Worm (Caenorhabditis elegans): Measurements from ENCODE around the gene cfap-36.

The cfap-36 gene

DNA sequence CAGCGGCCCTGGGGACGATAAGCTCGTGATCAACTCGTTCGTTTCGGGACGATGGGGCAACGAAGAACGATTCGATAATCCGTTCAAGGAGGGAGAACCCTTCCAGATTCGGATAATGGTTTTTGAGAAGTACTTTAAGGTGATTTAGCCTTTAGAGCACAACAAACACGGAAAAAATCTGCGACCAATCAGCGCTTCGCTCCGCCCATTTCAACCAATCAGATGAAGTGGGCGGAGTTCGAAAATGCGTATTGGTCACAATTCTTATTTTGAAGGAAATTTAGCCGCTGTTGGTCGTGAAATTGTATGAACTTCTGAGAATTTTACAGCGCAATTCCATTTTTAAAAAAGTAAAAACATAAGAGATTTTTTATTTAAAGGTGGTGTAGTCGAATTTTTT, 34.8 kb upstream of the cfap-36 start:
- TF ChIP-seq efl-1 (optimal IDR thresholded peaks at IDR 0.05) (no peak), efl-1 (GFP tag; optimal IDR thresholded peaks at IDR 0.05 in 1 of 2) (peak in 1 of 2 experiments; percentile 40), irx-1 (tag; optimal IDR thresholded peaks at IDR 0.05) (no peak), mab-9 (GFP tag; IDR thresholded peaks at IDR 0.05) (0 out of 2 replicates have a peak, but pooled peaks have one; percentile 19)

DNA sequence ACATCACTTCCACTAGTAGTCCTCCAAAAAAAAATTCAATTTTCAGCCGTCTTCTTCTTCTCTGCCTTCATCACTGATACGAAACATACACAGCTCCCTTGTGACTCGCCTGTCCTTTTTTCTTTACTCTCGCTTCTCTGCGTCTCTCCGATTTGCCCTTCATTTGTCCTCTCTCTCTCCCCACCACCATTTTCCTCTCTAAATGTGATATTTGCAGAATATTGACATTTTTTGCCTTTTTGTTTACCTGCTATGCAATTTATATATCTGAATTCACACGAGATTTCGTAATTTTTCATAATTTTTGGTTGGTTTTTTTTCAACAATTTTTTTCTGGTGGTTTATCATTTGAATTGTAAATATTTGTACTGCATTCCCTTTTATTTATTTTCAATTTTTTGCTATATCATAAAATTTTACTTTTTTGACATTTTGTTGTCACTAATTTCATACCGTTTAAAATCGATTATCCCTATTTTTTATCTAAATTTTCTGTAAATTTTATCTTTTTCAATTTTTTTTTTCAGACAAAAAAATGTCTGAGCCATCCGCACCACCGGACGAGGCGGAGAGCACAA, 31.9 kb upstream of the cfap-36 start, which contains the start of gene lec-12:
Gene lec-12, plus strand, starts transcription at position 528 of the 578 bp plus-strand sequence.
- no peak for TF ChIP-seq xbp-1 (tag; optimal IDR thresholded peaks at IDR 0.05)
- TF ChIP-seq vab-15 (tag; optimal IDR thresholded peaks at IDR 0.05): no peak
- no peak for TF ChIP-seq mab-9 (GFP tag; IDR thresholded peaks at IDR 0.05)
- TF ChIP-seq lin-35 (GFP tag; optimal IDR thresholded peaks at IDR 0.05): no peak
- TF ChIP-seq snu-23 (GFP tag; optimal IDR thresholded peaks at IDR 0.05): peak; percentile 21
- no peak for TF ChIP-seq zag-1 (tag; optimal IDR thresholded peaks at IDR 0.05)
- TF ChIP-seq nhr-90 (tag; optimal IDR thresholded peaks at IDR 0.05; ENCODE audit: poor library complexity): no peak
- peak; percentile 15 for TF ChIP-seq mep-1 (tag; optimal IDR thresholded peaks at IDR 0.05)
- no peak for TF ChIP-seq mef-2 (tag; optimal IDR thresholded peaks at IDR 0.05)
- peak; percentile 24 for TF ChIP-seq nhr-20 (tag; optimal IDR thresholded peaks at IDR 0.05)
- TF ChIP-seq skn-1 (tag; optimal IDR thresholded peaks at IDR 0.05): peak; percentile 11
- no peak for TF ChIP-seq unc-62 (GFP tag; optimal IDR thresholded peaks at IDR 0.05)
- TF ChIP-seq nhr-77 (tag; optimal IDR thresholded peaks at IDR 0.05): no peak
- TF ChIP-seq lsy-2 (tag; optimal IDR thresholded peaks at IDR 0.05): peak in 1 of 2 experiments; percentile 10
- TF ChIP-seq zip-4 (GFP tag; optimal IDR thresholded peaks at IDR 0.05): no peak
- no peak for TF ChIP-seq lin-14 (GFP tag; optimal IDR thresholded peaks at IDR 0.05)
- no peak for TF ChIP-seq tbx-2 (tag; optimal IDR thresholded peaks at IDR 0.05)
- peak; percentile 25 for TF ChIP-seq nhr-71 (tag; optimal IDR thresholded peaks at IDR 0.05)
- TF ChIP-seq nhr-47 (tag; optimal IDR thresholded peaks at IDR 0.05): peak; percentile 16
- no peak for TF ChIP-seq egl-27 (tag; optimal IDR thresholded peaks at IDR 0.05)
- TF ChIP-seq efl-1 (optimal IDR thresholded peaks at IDR 0.05): no peak
- TF ChIP-seq efl-1 (GFP tag; optimal IDR thresholded peaks at IDR 0.05 in 1 of 2): peak in 1 of 2 experiments; percentile 8
- TF ChIP-seq pqm-1 (tag; optimal IDR thresholded peaks at IDR 0.05): no peak
- no peak for TF ChIP-seq sptf-1 (tag; optimal IDR thresholded peaks at IDR 0.05)
- TF ChIP-seq irx-1 (tag; optimal IDR thresholded peaks at IDR 0.05): peak; percentile 14
- TF ChIP-seq fkh-8 (tag; optimal IDR thresholded peaks at IDR 0.05): peak; percentile 8

DNA sequence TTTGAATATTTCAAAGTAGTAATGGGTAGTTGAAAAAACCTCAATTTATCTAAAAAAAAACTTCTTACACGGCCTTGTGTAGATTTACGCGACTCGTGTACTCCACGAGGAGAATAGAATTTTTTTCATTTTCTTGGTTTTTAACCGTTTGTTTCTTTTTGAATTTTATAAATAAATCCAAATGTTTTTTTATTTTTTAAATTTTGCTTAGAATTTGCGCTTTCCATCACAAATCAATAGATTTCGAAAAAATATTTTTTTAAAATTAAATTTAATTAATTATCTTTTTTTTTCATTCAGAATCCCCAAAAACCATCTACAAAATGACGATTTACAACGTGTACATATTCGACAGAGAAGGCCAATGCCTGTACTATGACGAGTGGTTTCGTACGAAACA, 29.3 kb upstream of the cfap-36 start, which contains the start of gene trpp-1:
Gene trpp-1, plus strand, starts transcription at position 301 of the 400 bp plus-strand sequence.
- TF ChIP-seq alr-1 (tag; optimal IDR thresholded peaks at IDR 0.05; ENCODE audit: borderline replicate concordance) (no peak), nhr-85 (tag) (peak; percentile 20)

DNA sequence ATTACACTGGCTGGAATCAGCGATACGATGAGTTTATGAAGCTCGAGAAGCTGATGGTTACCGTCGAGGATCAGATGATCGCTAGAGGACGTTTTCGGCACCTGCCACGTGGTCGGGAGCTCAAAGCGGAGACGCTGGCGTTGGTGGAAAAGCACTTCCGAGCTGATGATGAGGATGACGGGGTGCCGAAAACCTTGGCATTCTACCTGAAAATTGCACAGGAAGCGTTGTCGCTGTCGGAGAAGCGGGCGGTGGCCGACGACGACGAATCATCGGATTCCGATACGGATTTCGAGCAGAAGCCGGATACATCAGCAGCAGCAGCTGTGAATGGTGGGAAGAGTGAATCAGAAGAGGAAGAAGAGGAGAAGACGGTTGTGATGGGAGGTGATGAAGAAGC, 22.8 kb upstream of the cfap-36 start:
- no peak for TF ChIP-seq unc-98 (GFP tag; IDR thresholded peaks at IDR 0.05)
- no peak for TF ChIP-seq isw-1 (GFP tag; IDR thresholded peaks at IDR 0.05)
- TF ChIP-seq nhr-77 (tag; optimal IDR thresholded peaks at IDR 0.05): no peak
- no peak for TF ChIP-seq egl-27 (tag; optimal IDR thresholded peaks at IDR 0.05)
- TF ChIP-seq zip-4 (GFP tag; optimal IDR thresholded peaks at IDR 0.05): no peak
- no peak for TF ChIP-seq blmp-1 (tag; optimal IDR thresholded peaks at IDR 0.05)
- no peak for TF ChIP-seq nhr-90 (tag; optimal IDR thresholded peaks at IDR 0.05; ENCODE audit: poor library complexity)
- no peak for TF ChIP-seq C04F5.9 (tag; optimal IDR thresholded peaks at IDR 0.05)
- no peak for TF ChIP-seq nhr-11 (tag; optimal IDR thresholded peaks at IDR 0.05)
- TF ChIP-seq unc-30 (tag; optimal IDR thresholded peaks at IDR 0.05): no peak
- TF ChIP-seq unc-62 (GFP tag; optimal IDR thresholded peaks at IDR 0.05): no peak

DNA sequence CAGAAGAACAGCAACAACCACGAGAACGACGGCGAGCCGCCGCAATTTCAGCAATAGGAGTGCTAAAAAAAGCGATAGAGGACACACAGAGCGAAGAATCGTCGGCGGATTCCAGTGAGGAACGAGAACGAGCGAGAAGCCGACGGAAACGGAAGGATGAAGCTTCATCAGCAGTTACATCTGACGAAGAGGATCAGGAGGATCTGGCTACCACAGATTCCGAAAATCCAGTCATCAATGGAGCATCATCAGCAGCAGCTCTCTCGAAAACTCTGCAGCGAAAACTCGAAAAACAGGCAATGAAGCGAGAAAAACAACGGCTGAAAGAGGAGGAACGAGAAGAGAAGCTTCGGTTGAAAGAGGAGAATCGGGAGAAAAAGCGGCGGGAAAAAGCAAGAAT, 17.4 kb upstream of the cfap-36 start:
- TF ChIP-seq mef-2 (tag; optimal IDR thresholded peaks at IDR 0.05) (no peak), efl-3 (GFP tag; optimal IDR thresholded peaks at IDR 0.05) (no peak), skn-1 (tag; optimal IDR thresholded peaks at IDR 0.05) (no peak), efl-1 (optimal IDR thresholded peaks at IDR 0.05) (no peak), efl-1 (GFP tag; optimal IDR thresholded peaks at IDR 0.05 in 1 of 2) (peak in 1 of 2 experiments; percentile 52), pqm-1 (tag; optimal IDR thresholded peaks at IDR 0.05) (no peak), blmp-1 (tag; optimal IDR thresholded peaks at IDR 0.05) (no peak), hlh-17 (GFP tag; optimal IDR thresholded peaks at IDR 0.05; ENCODE audit: borderline replicate concordance) (no peak)

Data from whole organism, L1 larva.